Fruit fly (Drosophila melanogaster): ENCODE data around the gene Ada2b.

dm6 chr3R:8192261-8192917, 47.9 kb downstream of the Ada2b start:
- no peak for TF ChIP-seq CG6163 (GFP tag; IDR thresholded peaks at IDR 0.05)
- no peak for TF ChIP-seq svp (GFP tag)
- no peak for TF ChIP-seq Sox102F (GFP tag; optimal IDR thresholded peaks at IDR 0.05)
- TF ChIP-seq topi (GFP tag; optimal IDR thresholded peaks at IDR 0.05): no peak
- TF ChIP-seq Blimp-1 (GFP tag; optimal IDR thresholded peaks at IDR 0.05): no peak
- no peak for TF ChIP-seq CG6854 (GFP tag; optimal IDR thresholded peaks at IDR 0.05)
- no peak for TF ChIP-seq dac (GFP tag; optimal IDR thresholded peaks at IDR 0.05)
- TF ChIP-seq vri (GFP tag; optimal IDR thresholded peaks at IDR 0.05): no peak
- TF ChIP-seq fd85E (GFP tag; optimal IDR thresholded peaks at IDR 0.05): no peak
- TF ChIP-seq Hr39 (GFP tag; optimal IDR thresholded peaks at IDR 0.05): no peak
- TF ChIP-seq OdsH (GFP tag; optimal IDR thresholded peaks at IDR 0.05): no peak
- no peak for TF ChIP-seq Lpt (GFP tag; optimal IDR thresholded peaks at IDR 0.05)
- TF ChIP-seq Eip78C (GFP tag): no peak

All from whole organism, prepupa.